Fruit fly (Drosophila melanogaster) whole organism, embryonic: ENCODE results near the gene CG15717.

Experiments used
- Atf-2 ChIP-seq: fragments of 200-800 bp; sonication (Bioruptor generic); optimal IDR thresholded peaks from 2 replicates; lab custom pipeline; 2016; ENCODE audit warnings: missing biosample characterization, missing genetic modification characterization
- CG17186 ChIP-seq: fragments of 200-800 bp; sonication (Bioruptor generic); optimal IDR thresholded peaks from 3 replicates; lab custom pipeline; 2017; ENCODE audit warnings: missing biosample characterization, missing genetic modification reagents, missing genetic modification characterization
- CG6854 ChIP-seq: fragments of 200-800 bp; sonication (Bioruptor generic); optimal IDR thresholded peaks from 3 replicates; lab custom pipeline; 2017; ENCODE audit warnings: missing biosample characterization, mild to moderate bottlenecking, missing genetic modification characterization
- CG9797 ChIP-seq: fragments of 200-800 bp; sonication (Bioruptor generic); optimal IDR thresholded peaks from 3 replicates; lab custom pipeline; 2018; ENCODE audit warnings: missing biosample characterization, mild to moderate bottlenecking, missing genetic modification characterization
- HLH4C ChIP-seq: fragments of 200-800 bp; sonication (Bioruptor generic); IDR thresholded peaks from 3 replicates; pipeline ENCODE4 v1.3.6; 2022; ENCODE audit warnings: missing biosample characterization, missing genetic modification characterization; ENCODE audit not compliant: partially characterized antibody
- Lhr ChIP-seq: fragments of 200-800 bp; sonication (Bioruptor generic); optimal IDR thresholded peaks from 3 replicates; lab custom pipeline; 2017; ENCODE audit warnings: mild to moderate bottlenecking, missing biosample characterization, missing genetic modification reagents, missing genetic modification characterization
- ab ChIP-seq: fragments of 200-800 bp; sonication (Bioruptor generic); optimal IDR thresholded peaks from 2 replicates; lab custom pipeline; 2016; ENCODE audit warnings: missing biosample characterization, missing genetic modification characterization
- az2 ChIP-seq: fragments of 200-800 bp; sonication (Bioruptor generic); optimal IDR thresholded peaks from 3 replicates; lab custom pipeline; 2016; ENCODE audit warnings: missing biosample characterization, missing genetic modification characterization
- lilli ChIP-seq: fragments of 200-800 bp; sonication (Bioruptor generic); optimal IDR thresholded peaks from 3 replicates; lab custom pipeline; 2016; ENCODE audit warnings: missing biosample characterization, missing genetic modification characterization
- sc ChIP-seq, 3 experiments: fragments of >200 bp in 2 of 3; fragments of 200-800 bp in 1 of 3; sonication (Bioruptor generic) in 1 of 3; optimal IDR thresholded peaks; 2 replicates in 2 of 3; 3 replicates in 1 of 3; lab custom pipeline; 2017; ENCODE audit warnings: mild to moderate bottlenecking in 1 of 3, missing biosample characterization in 1 of 3, missing genetic modification characterization in 1 of 3, missing genetic modification reagents in 1 of 3

- TF ChIP-seq CG9797 (GFP tag; lab: Kevin White, UChicago) (no peak), az2 (GFP tag; lab: Kevin White, UChicago) (no peak), Lhr (no peak), ab (GFP tag; lab: Kevin White, UChicago) (no peak), Atf-2 (GFP tag; lab: Kevin White, UChicago) (no peak), sc (optimal IDR thresholded peaks at IDR 0.05; lab: Kevin White, UChicago) (no peak), sc (GFP tag; optimal IDR thresholded peaks at IDR 0.05; lab: Kevin White, UChicago) (no peak), CG17186 (GFP tag; lab: Kevin White, UChicago) (no peak), HLH4C (GFP tag; lab: Robert Waterston, UW) (no peak), lilli (GFP tag; lab: Kevin White, UChicago) (no peak), CG6854 (GFP tag; lab: Kevin White, UChicago) (no peak)
Observed at dm6 chrX:13114861-13115260, 13.9 kb upstream of the CG15717 start, which contains the start of gene CG42237.
